Worm (Caenorhabditis elegans) whole organism, L4/young adult: Measurements from ENCODE around the gene C25D7.10.

Experiments used
- W03F9.2 ChIP-seq: fragments of 150-350 bp; optimal IDR thresholded peaks from 2 replicates; lab custom pipeline; 2014; ENCODE audit warnings: missing biosample characterization, missing genetic modification characterization
- dao-5 ChIP-seq: sonication (generic microtip); optimal IDR thresholded peaks from 2 replicates; lab custom pipeline; 2016; ENCODE audit warnings: missing genotype, missing genetic modification characterization, moderate library complexity, missing compliant biosample characterization
- him-1 ChIP-seq: sonication (generic microtip); optimal IDR thresholded peaks from 2 replicates; lab custom pipeline; 2016; ENCODE audit warnings: missing genotype, missing genetic modification reagents, missing genetic modification characterization, missing compliant biosample characterization

DNA sequence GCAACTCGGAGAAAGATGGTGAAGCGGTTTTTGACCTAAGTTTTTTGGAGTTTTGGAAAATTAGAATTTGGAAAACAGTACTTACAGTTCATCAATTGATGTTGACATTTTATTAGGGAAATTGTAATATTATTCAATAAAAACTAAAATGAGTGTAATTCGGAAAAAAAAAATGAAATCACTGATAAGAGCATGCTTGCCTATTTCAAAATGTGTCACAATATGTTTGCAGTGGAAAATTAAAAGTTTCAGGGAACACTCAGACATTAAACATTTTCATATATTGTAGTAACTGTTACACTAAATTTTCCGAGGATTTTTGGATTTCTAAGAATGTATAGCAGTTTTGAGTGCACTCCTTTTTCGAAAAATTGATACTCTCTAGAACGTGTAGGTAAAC lies 14.9 kb upstream of the C25D7.10 start, which contains the start of the genes fbxa-82 and C25D7.5:
- TF ChIP-seq him-1 (tag; lab: Kevin White, UChicago) (no peak), dao-5 (tag; lab: Kevin White, UChicago) (no peak), W03F9.2 (tag; lab: Kevin White, UChicago) (no peak)
